Fruit fly (Drosophila melanogaster) whole organism, embryonic: ENCODE measurements around the gene CG15423.

Source experiments
- CG10147 ChIP-seq: fragments of 200-800 bp; sonication (Bioruptor generic); optimal IDR thresholded peaks from 2 replicates; lab custom pipeline; 2019; ENCODE audit warnings: missing biosample characterization, mild to moderate bottlenecking, missing genetic modification characterization, moderate library complexity
- CG1024 ChIP-seq: fragments of 200-800 bp; sonication (Bioruptor generic); IDR thresholded peaks from 2 replicates; pipeline ENCODE4 v1.3.6; 2022; ENCODE audit warnings: missing biosample characterization, missing genetic modification characterization
- CG11085 ChIP-seq: fragments of 200-800 bp; sonication (Bioruptor generic); IDR thresholded peaks from 2 replicates; pipeline ENCODE4 v1.3.6; 2022; ENCODE audit warnings: missing biosample characterization, missing genetic modification characterization
- CG12391 ChIP-seq: fragments of 200-800 bp; sonication (Bioruptor generic); optimal IDR thresholded peaks from 3 replicates; lab custom pipeline; 2018; ENCODE audit warnings: missing biosample characterization, mild to moderate bottlenecking, missing genetic modification characterization, moderate library complexity
- CG14050 ChIP-seq: fragments of 200-800 bp; sonication (Bioruptor generic); IDR thresholded peaks from 3 replicates; pipeline ENCODE4 v1.3.6; 2022; ENCODE audit warnings: missing biosample characterization, missing genetic modification characterization
- CG15269 ChIP-seq: fragments of 200-800 bp; sonication (Bioruptor generic); optimal IDR thresholded peaks from 2 replicates; lab custom pipeline; 2018; ENCODE audit warnings: missing biosample characterization, mild to moderate bottlenecking, missing genetic modification characterization, moderate library complexity
- CG1529 ChIP-seq: fragments of 200-800 bp; sonication (Bioruptor generic); optimal IDR thresholded peaks from 3 replicates; lab custom pipeline; 2018; ENCODE audit warnings: missing biosample characterization, missing genetic modification characterization
- CG15479 ChIP-seq: fragments of 200-800 bp; sonication (Bioruptor generic); optimal IDR thresholded peaks from 3 replicates; lab custom pipeline; 2019; ENCODE audit warnings: missing biosample characterization, mild to moderate bottlenecking, missing genetic modification characterization, moderate library complexity
- CG15514 ChIP-seq: fragments of 200-800 bp; sonication (Bioruptor generic); optimal IDR thresholded peaks from 3 replicates; lab custom pipeline; 2017; ENCODE audit warnings: missing biosample characterization, missing genetic modification characterization, mild to moderate bottlenecking, moderate library complexity, missing genetic modification reagents
- CG17328 ChIP-seq: fragments of 200-800 bp; sonication (Bioruptor generic); IDR thresholded peaks from 2 replicates; pipeline ENCODE4 v1.3.6; 2022; ENCODE audit warnings: missing biosample characterization, missing genetic modification characterization
- CG17829 ChIP-seq: fragments of 200-800 bp; optimal IDR thresholded peaks from 2 replicates; lab custom pipeline; 2019; ENCODE audit warnings: missing biosample characterization, mild to moderate bottlenecking, missing genetic modification characterization, moderate library complexity
- CG18011 ChIP-seq: fragments of 200-800 bp; sonication (Bioruptor generic); optimal IDR thresholded peaks from 2 replicates; lab custom pipeline; 2017; ENCODE audit warnings: missing biosample characterization, missing genetic modification characterization, mild to moderate bottlenecking, moderate library complexity, missing genotype
- CG2120 ChIP-seq: fragments of 200-800 bp; sonication (Bioruptor generic); optimal IDR thresholded peaks from 3 replicates; lab custom pipeline; 2016; ENCODE audit warnings: missing biosample characterization, missing genetic modification characterization
- CG30403 ChIP-seq: fragments of 200-800 bp; sonication (Bioruptor generic); optimal IDR thresholded peaks from 3 replicates; lab custom pipeline; 2016; ENCODE audit warnings: missing biosample characterization, missing genetic modification characterization
- CG4854 ChIP-seq: fragments of 200-800 bp; sonication (Bioruptor generic); optimal IDR thresholded peaks from 2 replicates; lab custom pipeline; 2016; ENCODE audit warnings: missing biosample characterization, missing genetic modification characterization, inconsistent platforms
- CG6272 ChIP-seq: fragments of 200-800 bp; sonication (Bioruptor generic); IDR thresholded peaks from 2 replicates; pipeline ENCODE4 v1.3.6; 2022; ENCODE audit warnings: missing biosample characterization, missing genetic modification characterization
- CG6813 ChIP-seq: fragments of 200-800 bp; sonication (Bioruptor generic); optimal IDR thresholded peaks from 2 replicates; lab custom pipeline; 2017; ENCODE audit warnings: missing biosample characterization, missing genetic modification characterization, mild to moderate bottlenecking, moderate library complexity, missing genetic modification reagents
- CG8388 ChIP-seq: fragments of 200-800 bp; sonication (Bioruptor generic); optimal IDR thresholded peaks from 2 replicates; lab custom pipeline; 2019; ENCODE audit warnings: missing biosample characterization, mild to moderate bottlenecking, missing genetic modification characterization, moderate library complexity
- CG9817 ChIP-seq: fragments of 200-800 bp; sonication (Bioruptor generic); optimal IDR thresholded peaks from 2 replicates; lab custom pipeline; 2018; ENCODE audit warnings: missing biosample characterization, mild to moderate bottlenecking, missing genetic modification characterization, moderate library complexity
- Dbx ChIP-seq: fragments of 200-800 bp; sonication (Bioruptor generic); IDR thresholded peaks from 3 replicates; pipeline ENCODE4 v1.3.6; 2022; ENCODE audit warnings: missing biosample characterization, missing genetic modification characterization
- H15 ChIP-seq: fragments of 200-800 bp; sonication (Bioruptor generic); IDR thresholded peaks from 3 replicates; pipeline ENCODE4 v1.3.6; 2022; ENCODE audit warnings: missing biosample characterization, missing genetic modification characterization
- HLHmδ ChIP-seq: fragments of 200-800 bp; sonication (Bioruptor generic); optimal IDR thresholded peaks from 2 replicates; lab custom pipeline; 2018; ENCODE audit warnings: missing biosample characterization, mild to moderate bottlenecking, missing genetic modification characterization, moderate library complexity
- Jarid2 ChIP-seq: fragments of 200-800 bp; sonication (Bioruptor generic); optimal IDR thresholded peaks from 3 replicates; lab custom pipeline; 2017; ENCODE audit warnings: mild to moderate bottlenecking, missing biosample characterization, missing genetic modification reagents, missing genetic modification characterization
- Lhr ChIP-seq: fragments of 200-800 bp; sonication (Bioruptor generic); optimal IDR thresholded peaks from 3 replicates; lab custom pipeline; 2017; ENCODE audit warnings: mild to moderate bottlenecking, missing biosample characterization, missing genetic modification reagents, missing genetic modification characterization
- Max ChIP-seq: fragments of 200-800 bp; sonication (Bioruptor generic); optimal IDR thresholded peaks from 2 replicates; lab custom pipeline; 2016; ENCODE audit warnings: missing biosample characterization, mild to moderate bottlenecking, missing genetic modification characterization
- Meics ChIP-seq: fragments of 200-800 bp; sonication (Bioruptor generic); optimal IDR thresholded peaks from 2 replicates; lab custom pipeline; 2017; ENCODE audit warnings: missing biosample characterization, mild to moderate bottlenecking, missing genetic modification characterization
- Nf-YB ChIP-seq: fragments of 200-800 bp; sonication (Bioruptor generic); optimal IDR thresholded peaks from 3 replicates; lab custom pipeline; 2019; ENCODE audit warnings: missing biosample characterization, mild to moderate bottlenecking, missing genetic modification characterization, moderate library complexity
- Pdp1 ChIP-seq, 2 experiments: fragments of 200-800 bp; sonication (Bioruptor generic); optimal IDR thresholded peaks; 3 replicates each; lab custom pipeline; 2016; ENCODE audit warnings: missing biosample characterization in 2 of 2, missing genetic modification characterization in 2 of 2, mild to moderate bottlenecking in 1 of 2, moderate library complexity in 1 of 2
- Sry-β ChIP-seq: fragments of 200-800 bp; sonication (Bioruptor generic); optimal IDR thresholded peaks from 2 replicates; lab custom pipeline; 2018; ENCODE audit warnings: missing biosample characterization, mild to moderate bottlenecking, missing genetic modification characterization, moderate library complexity
- Tbp ChIP-seq: fragments of >200 bp; optimal IDR thresholded peaks from 2 replicates; lab custom pipeline; 2018; ENCODE audit warnings: missing biosample characterization, missing genetic modification characterization
- Usf ChIP-seq: fragments of 200-800 bp; sonication (Bioruptor generic); optimal IDR thresholded peaks from 2 replicates; lab custom pipeline; 2017; ENCODE audit warnings: missing genotype, missing biosample characterization, missing genetic modification characterization
- chinmo ChIP-seq: fragments of 200-800 bp; sonication (Bioruptor generic); IDR thresholded peaks from 4 replicates; pipeline ENCODE4 v1.3.6; 2022; ENCODE audit warnings: missing biosample characterization, missing genetic modification characterization; ENCODE audit not compliant: partially characterized antibody
- chn ChIP-seq: fragments of 200-800 bp; sonication (Bioruptor generic); optimal IDR thresholded peaks from 2 replicates; lab custom pipeline; 2016; ENCODE audit warnings: missing biosample characterization, missing genetic modification characterization
- dmrt11E ChIP-seq: fragments of 200-800 bp; sonication (Bioruptor generic); optimal IDR thresholded peaks from 3 replicates; lab custom pipeline; 2018; ENCODE audit warnings: missing biosample characterization, mild to moderate bottlenecking, missing genetic modification characterization, moderate library complexity
- ems ChIP-seq: fragments of 200-800 bp; sonication (Bioruptor generic); optimal IDR thresholded peaks from 3 replicates; lab custom pipeline; 2016; ENCODE audit warnings: missing biosample characterization, missing genetic modification characterization
- gfzf ChIP-seq: fragments of 200-800 bp; sonication (Bioruptor generic); optimal IDR thresholded peaks from 2 replicates; lab custom pipeline; 2016; ENCODE audit warnings: missing biosample characterization, mild to moderate bottlenecking, missing genetic modification characterization, moderate library complexity
- gsb-n ChIP-seq: fragments of 200-800 bp; sonication (Bioruptor generic); optimal IDR thresholded peaks from 3 replicates; lab custom pipeline; 2018; ENCODE audit warnings: missing biosample characterization, mild to moderate bottlenecking, missing genetic modification characterization
- jing ChIP-seq: fragments of 200-800 bp; sonication (Bioruptor generic); optimal IDR thresholded peaks from 2 replicates; lab custom pipeline; 2018; ENCODE audit warnings: missing biosample characterization, mild to moderate bottlenecking, missing genetic modification characterization
- phol ChIP-seq: fragments of 200-800 bp; sonication (Bioruptor generic); optimal IDR thresholded peaks from 3 replicates; lab custom pipeline; 2018; ENCODE audit warnings: missing biosample characterization, mild to moderate bottlenecking, missing genetic modification characterization, moderate library complexity
- prd ChIP-seq, 3 experiments: fragments of >200 bp in 2 of 3; fragments of 200-800 bp in 1 of 3; sonication (Bioruptor generic) in 1 of 3; optimal IDR thresholded peaks in 2 of 3; IDR thresholded peaks in 1 of 3; 2 replicates in 2 of 3; 3 replicates in 1 of 3; pipeline versions ENCODE4 v1.3.6 to Lab custom; 2017 to 2022; ENCODE audit warnings: missing biosample characterization in 1 of 3, missing genetic modification characterization in 1 of 3
- pros ChIP-seq: fragments of 200-800 bp; sonication (Bioruptor generic); optimal IDR thresholded peaks from 3 replicates; lab custom pipeline; 2019; ENCODE audit warnings: missing biosample characterization, mild to moderate bottlenecking, missing genetic modification characterization, moderate library complexity
- run ChIP-seq: fragments of 200-800 bp; sonication (Bioruptor generic); optimal IDR thresholded peaks from 3 replicates; lab custom pipeline; 2018; ENCODE audit warnings: missing biosample characterization, mild to moderate bottlenecking, missing genetic modification characterization
- sima ChIP-seq: fragments of 200-800 bp; sonication (Bioruptor generic); optimal IDR thresholded peaks from 2 replicates; lab custom pipeline; 2016; ENCODE audit warnings: missing biosample characterization, missing genetic modification characterization
- slbo ChIP-seq: fragments of 200-800 bp; sonication (Bioruptor generic); IDR thresholded peaks from 2 replicates; pipeline ENCODE4 v1.3.6; 2022; ENCODE audit warnings: missing biosample characterization, missing genetic modification characterization
- tgo ChIP-seq: fragments of 200-800 bp; sonication (Bioruptor generic); IDR thresholded peaks from 3 replicates; pipeline ENCODE4 v1.3.6; 2022; ENCODE audit warnings: missing biosample characterization, missing genetic modification characterization
- tll ChIP-seq, 2 experiments: fragments of 200-800 bp in 1 of 2; fragments of >200 bp in 1 of 2; sonication (Bioruptor generic) in 1 of 2; optimal IDR thresholded peaks; 2 replicates each; lab custom pipeline; 2017 to 2019; ENCODE audit warnings: missing biosample characterization in 2 of 2, missing genetic modification characterization in 2 of 2, mild to moderate bottlenecking in 1 of 2, moderate library complexity in 1 of 2
- trh ChIP-seq: fragments of 200-800 bp; sonication (Bioruptor generic); optimal IDR thresholded peaks from 2 replicates; lab custom pipeline; 2016; ENCODE audit warnings: missing biosample characterization, missing genetic modification characterization

Gene CG15423

dm6 chr2L:4053421-4054091, 47.7 kb downstream of the CG15423 start (continued):
- TF ChIP-seq gsb-n (tag; lab: Kevin White, UChicago): peak; percentile 82
- peak; percentile 93 for TF ChIP-seq CG12391 (tag; lab: Kevin White, UChicago)
- TF ChIP-seq CG17829 (tag; lab: Kevin White, UChicago): peak; percentile 82
- no peak for TF ChIP-seq HLHmδ (GFP tag; lab: Kevin White, UChicago)
- peak; percentile 87 for TF ChIP-seq CG17328 (GFP tag; lab: Robert Waterston, UW)
- TF ChIP-seq CG30403 (GFP tag; lab: Kevin White, UChicago): peak; percentile 72
- TF ChIP-seq Max: peak; percentile 15
- peak; percentile 75 for TF ChIP-seq tgo (GFP tag; lab: Robert Waterston, UW)
- TF ChIP-seq trh (GFP tag; lab: Kevin White, UChicago): no peak
- TF ChIP-seq CG2120 (GFP tag; lab: Kevin White, UChicago): peak; percentile 49
- TF ChIP-seq pros (GFP tag; lab: Kevin White, UChicago): peak; percentile 42
- TF ChIP-seq Tbp (GFP tag; lab: Kevin White, UChicago): no peak
- TF ChIP-seq CG9817 (tag; lab: Kevin White, UChicago): peak; percentile 51
- no peak for TF ChIP-seq gfzf
- peak; percentile 89 for TF ChIP-seq dmrt11E (tag; lab: Kevin White, UChicago)
- TF ChIP-seq chn: peak; percentile 28
- TF ChIP-seq jing (GFP tag; lab: Kevin White, UChicago): peak; percentile 23
- TF ChIP-seq Meics: peak; percentile 42
- TF ChIP-seq H15: 0 out of 3 replicates have a peak, but pooled peaks have one; percentile 47
- TF ChIP-seq prd (optimal IDR thresholded peaks at IDR 0.05; lab: Kevin White, UChicago): no peak
- TF ChIP-seq prd (GFP tag; IDR thresholded peaks at IDR 0.05; lab: Robert Waterston, UW): peak; percentile 76; the same call in 2 of the 3 replicates
- TF ChIP-seq CG11085: no peak
- peak; percentile 87 for TF ChIP-seq CG1529 (GFP tag; lab: Kevin White, UChicago)
- TF ChIP-seq Pdp1 (GFP tag; optimal IDR thresholded peaks at IDR 0.05; lab: Kevin White, UChicago): no peak
- no peak for TF ChIP-seq CG4854 (GFP tag; lab: Kevin White, UChicago)
- no peak for TF ChIP-seq CG15479 (GFP tag; lab: Kevin White, UChicago)
- peak; percentile 46 for TF ChIP-seq Usf
- peak; percentile 29 for TF ChIP-seq Jarid2 (GFP tag; lab: Kevin White, UChicago)
- TF ChIP-seq CG8388 (GFP tag; lab: Kevin White, UChicago): peak; percentile 76
- TF ChIP-seq run (tag; lab: Kevin White, UChicago): peak; percentile 45
- TF ChIP-seq CG6813: peak; percentile 38
- no peak for TF ChIP-seq ems
- TF ChIP-seq phol (tag; lab: Kevin White, UChicago): peak; percentile 82
- TF ChIP-seq CG18011 (GFP tag; lab: Kevin White, UChicago): peak; percentile 10
- no peak for TF ChIP-seq CG15514 (GFP tag; lab: Kevin White, UChicago)
- TF ChIP-seq Lhr (GFP tag; lab: Kevin White, UChicago): peak; percentile 35
- peak; percentile 66 for TF ChIP-seq CG15269
- TF ChIP-seq CG10147 (GFP tag; lab: Kevin White, UChicago): no peak
- peak; percentile 64 for TF ChIP-seq slbo
- TF ChIP-seq CG14050 (GFP tag; lab: Robert Waterston, UW): peak; percentile 53; the same call in 2 of the 3 replicates
- no peak for TF ChIP-seq CG6272 (GFP tag; lab: Robert Waterston, UW)
- TF ChIP-seq chinmo: no peak
- peak; percentile 56 for TF ChIP-seq Nf-YB (GFP tag; lab: Kevin White, UChicago)
- TF ChIP-seq sima: no peak
- TF ChIP-seq Sry-β: peak; percentile 6
- TF ChIP-seq Dbx: 0 out of 3 replicates have a peak, but pooled peaks have one; percentile 33
- TF ChIP-seq tll (GFP tag; optimal IDR thresholded peaks at IDR 0.05; lab: Kevin White, UChicago): peak in 1 of 2 experiments; percentile 89
- TF ChIP-seq CG1024 (GFP tag; lab: Robert Waterston, UW): peak; percentile 40; the same call in 1 of the 2 replicates
